Fruit fly (Drosophila melanogaster): ENCODE results near the gene CG46025.

- no peak for TF ChIP-seq pan (optimal IDR thresholded peaks at IDR 0.05)
- TF ChIP-seq psq (optimal IDR thresholded peaks at IDR 0.05) = no peak
- TF ChIP-seq CG8478 (optimal IDR thresholded peaks at IDR 0.05) = no peak
- TF ChIP-seq Dll (optimal IDR thresholded peaks at IDR 0.05) = no peak
- no peak for TF ChIP-seq EcR (GFP tag; optimal IDR thresholded peaks at IDR 0.05)
These were observed 40.9 kb downstream of the CG46025 start for dm6 chr2L:7794689-7795475.

Data from whole organism.